Worm (Caenorhabditis elegans): ENCODE measurements around the gene K01D12.7.
A peak's percentile ranks its signal among the peaks of the same experiment; 100 is the strongest.

Gene K01D12.7

ce11 chrV:12357632-12358031 lies 43.7 kb downstream of the K01D12.7 start:
- TF ChIP-seq ceh-19 (GFP tag; optimal IDR thresholded peaks at IDR 0.05) (no peak), K09A11.1 (tag; optimal IDR thresholded peaks at IDR 0.05; ENCODE audit: insufficient read depth) (no peak), hlh-8 (tag; optimal IDR thresholded peaks at IDR 0.05) (no peak), hlh-15 (tag; optimal IDR thresholded peaks at IDR 0.05) (no peak), ceh-18 (tag; optimal IDR thresholded peaks at IDR 0.05) (no peak), madf-2 (tag; optimal IDR thresholded peaks at IDR 0.05) (no peak), ref-2 (tag; optimal IDR thresholded peaks at IDR 0.05) (no peak), pqm-1 (tag; optimal IDR thresholded peaks at IDR 0.05) (no peak), unc-86 (tag; optimal IDR thresholded peaks at IDR 0.05) (no peak), fax-1 (tag; optimal IDR thresholded peaks at IDR 0.05) (no peak), ceh-6 (GFP tag; optimal IDR thresholded peaks at IDR 0.05) (no peak)

ce11 chrV:12354193-12354830 lies 47.0 kb downstream of the K01D12.7 start:
- TF ChIP-seq pax-1 (tag; optimal IDR thresholded peaks at IDR 0.05) (no peak), ama-1 (optimal IDR thresholded peaks at IDR 0.05) (peak; percentile 91), rnt-1 (tag; optimal IDR thresholded peaks at IDR 0.05) (peak; percentile 20)

- TF ChIP-seq fkh-6 (tag; optimal IDR thresholded peaks at IDR 0.05) (peak; percentile 11), nfya-1 (tag; optimal IDR thresholded peaks at IDR 0.05) (no peak), dmd-4 (tag; optimal IDR thresholded peaks at IDR 0.05; ENCODE audit: borderline replicate concordance) (peak; percentile 7), sdc-2 (tag; optimal IDR thresholded peaks at IDR 0.05) (peak; percentile 18), fax-1 (tag; optimal IDR thresholded peaks at IDR 0.05) (no peak), hlh-6 (tag; optimal IDR thresholded peaks at IDR 0.05) (peak; percentile 53), ceh-6 (GFP tag; optimal IDR thresholded peaks at IDR 0.05) (no peak)
These were observed 47.8 kb downstream of the K01D12.7 start for ce11 chrV:12353505-12353904.

ce11 chrV:12352881-12353280 lies 48.4 kb downstream of the K01D12.7 start:
- peak; percentile 8 for TF ChIP-seq pha-2 (tag; optimal IDR thresholded peaks at IDR 0.05)
- TF ChIP-seq fkh-6 (tag; optimal IDR thresholded peaks at IDR 0.05): no peak
- peak; percentile 79 for TF ChIP-seq ama-1 (optimal IDR thresholded peaks at IDR 0.05)
- TF ChIP-seq che-1 (tag; optimal IDR thresholded peaks at IDR 0.05): no peak

ce11 chrV:12352445-12352844 lies 48.8 kb downstream of the K01D12.7 start, which contains the start of gene sqt-3:
Gene sqt-3 (plus strand): TSS chrV:12352745.
- no peak for TF ChIP-seq pha-4 (tag; optimal IDR thresholded peaks at IDR 0.05)
- TF ChIP-seq gmeb-2 (tag; optimal IDR thresholded peaks at IDR 0.05): no peak
- TF ChIP-seq npax-4 (tag; optimal IDR thresholded peaks at IDR 0.05): no peak
- TF ChIP-seq hlh-8 (tag; optimal IDR thresholded peaks at IDR 0.05): no peak
- no peak for TF ChIP-seq Y22D7AL.16 (tag; optimal IDR thresholded peaks at IDR 0.05)
- no peak for TF ChIP-seq zip-5 (tag; optimal IDR thresholded peaks at IDR 0.05)
- no peak for TF ChIP-seq hlh-15 (tag; optimal IDR thresholded peaks at IDR 0.05)

ce11 chrV:12351842-12352241 lies 49.4 kb downstream of the K01D12.7 start:
- TF ChIP-seq gmeb-2 (tag; optimal IDR thresholded peaks at IDR 0.05) (no peak), Y22D7AL.16 (tag; optimal IDR thresholded peaks at IDR 0.05) (no peak), ttx-3 (tag; optimal IDR thresholded peaks at IDR 0.05) (no peak), che-1 (tag; optimal IDR thresholded peaks at IDR 0.05) (no peak), pag-3 (tag; optimal IDR thresholded peaks at IDR 0.05; ENCODE audit: borderline replicate concordance) (no peak), tbx-2 (tag; optimal IDR thresholded peaks at IDR 0.05) (no peak), fax-1 (tag; optimal IDR thresholded peaks at IDR 0.05) (no peak), ztf-16 (tag; optimal IDR thresholded peaks at IDR 0.05) (no peak), ama-1 (optimal IDR thresholded peaks at IDR 0.05) (no peak), sox-2 (GFP tag; IDR thresholded peaks at IDR 0.05) (no peak)

Data from whole organism, late embryonic.